Fruit fly (Drosophila melanogaster): ENCODE results near the gene CG12713.

DNA sequence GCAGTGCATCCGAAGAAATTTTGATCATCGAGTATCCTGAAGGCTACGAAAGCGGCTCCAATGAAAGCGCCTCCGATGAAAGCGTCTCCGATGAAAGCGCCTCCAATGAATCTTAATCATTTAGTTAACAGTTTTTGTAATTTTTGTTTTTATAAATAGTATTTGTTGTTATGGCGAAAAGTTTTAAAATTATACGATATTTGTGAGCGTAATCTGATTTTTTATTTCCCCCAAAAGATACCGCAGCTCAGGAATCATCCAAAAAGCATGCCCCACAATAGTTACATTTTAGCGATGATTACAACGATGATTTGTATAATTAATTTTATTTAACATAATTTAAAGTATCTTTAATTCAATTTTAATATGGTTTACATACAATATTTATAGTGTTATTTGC lies 22.5 kb upstream of the CG12713 start:
- TF ChIP-seq CTCF (optimal IDR thresholded peaks at IDR 0.05) (no peak), CG8478 (optimal IDR thresholded peaks at IDR 0.05) (no peak)
